Worm (Caenorhabditis elegans) whole organism, L2 larva: Measurements from ENCODE around the gene srt-4.
A peak's percentile ranks its signal among the peaks of the same experiment; 100 is the strongest.

Experiments
- C34F6.9 ChIP-seq: fragments of 150-350 bp; optimal IDR thresholded peaks from 2 replicates; lab custom pipeline; 2014; ENCODE audit warnings: missing biosample characterization, missing genetic modification characterization
- F13H6.1 ChIP-seq: sonication (generic microtip); optimal IDR thresholded peaks from 2 replicates; lab custom pipeline; 2016; ENCODE audit warnings: missing genetic modification characterization, missing compliant biosample characterization
- R02D3.7 ChIP-seq: fragments of 150-350 bp; optimal IDR thresholded peaks from 2 replicates; lab custom pipeline; 2014; ENCODE audit warnings: missing biosample characterization, missing genetic modification characterization
- Y55F3AM.14 ChIP-seq: fragments of 200-800 bp; sonication (Bioruptor generic); optimal IDR thresholded peaks from 2 replicates; lab custom pipeline; 2018; ENCODE audit warnings: mild to moderate bottlenecking, missing genetic modification characterization, missing compliant biosample characterization
- ZK546.5 ChIP-seq: sonication (generic microtip); optimal IDR thresholded peaks from 2 replicates; lab custom pipeline; 2017; ENCODE audit warnings: missing biosample characterization, missing genetic modification characterization
- alr-1 ChIP-seq: fragments of 150-350 bp; optimal IDR thresholded peaks from 2 replicates; lab custom pipeline; 2014; ENCODE audit warnings: missing biosample characterization, missing genetic modification characterization
- aly-2 ChIP-seq: fragments of 150-350 bp; optimal IDR thresholded peaks from 2 replicates; lab custom pipeline; 2014; ENCODE audit warnings: missing biosample characterization, missing genetic modification characterization
- blmp-1 ChIP-seq: sonication (generic microtip); optimal IDR thresholded peaks from 2 replicates; lab custom pipeline; 2017; ENCODE audit warnings: missing genetic modification characterization, mild to moderate bottlenecking, missing compliant biosample characterization, antibody characterized with exemption, moderate library complexity; ENCODE audit not compliant: insufficient read depth
- ceh-16 ChIP-seq: fragments of 150-350 bp; optimal IDR thresholded peaks from 2 replicates; lab custom pipeline; 2014; ENCODE audit warnings: missing biosample characterization, missing genetic modification characterization
- ceh-82 ChIP-seq: fragments of 150-350 bp; optimal IDR thresholded peaks from 2 replicates; lab custom pipeline; 2014; ENCODE audit warnings: missing biosample characterization, missing genetic modification characterization
- crh-2 ChIP-seq: sonication (generic microtip); optimal IDR thresholded peaks from 2 replicates; lab custom pipeline; 2017; ENCODE audit warnings: missing biosample characterization, missing genetic modification characterization
- dmd-4 ChIP-seq: sonication (generic microtip); optimal IDR thresholded peaks from 2 replicates; lab custom pipeline; 2017; ENCODE audit warnings: missing biosample characterization, missing genetic modification characterization
- egl-27 ChIP-seq: sonication (generic microtip); optimal IDR thresholded peaks from 3 replicates; lab custom pipeline; 2017; ENCODE audit warnings: missing biosample characterization, missing genetic modification reagents, missing genetic modification characterization
- elt-1 ChIP-seq: fragments of 150-350 bp; optimal IDR thresholded peaks from 2 replicates; lab custom pipeline; 2014; ENCODE audit warnings: missing biosample characterization, missing genetic modification characterization
- fos-1 ChIP-seq: fragments of 150-350 bp; optimal IDR thresholded peaks from 2 replicates; lab custom pipeline; 2014; ENCODE audit warnings: missing biosample characterization, missing genetic modification characterization
- gmeb-1 ChIP-seq: fragments of 150-350 bp; optimal IDR thresholded peaks from 2 replicates; lab custom pipeline; 2014; ENCODE audit warnings: missing biosample characterization, missing genetic modification characterization
- lin-11 ChIP-seq: fragments of 150-350 bp; sonication (generic microtip); optimal IDR thresholded peaks from 2 replicates; lab custom pipeline; 2014; ENCODE audit warnings: missing biosample characterization, missing genetic modification characterization, inconsistent platforms, mixed read lengths
- lsy-2 ChIP-seq, 2 experiments: fragments of 150-350 bp in 1 of 2; sonication (generic microtip) in 1 of 2; optimal IDR thresholded peaks; 2 replicates each; lab custom pipeline; 2014 to 2017; ENCODE audit warnings: missing biosample characterization in 2 of 2, missing genetic modification characterization in 2 of 2
- mab-5 ChIP-seq: fragments of 150-350 bp; optimal IDR thresholded peaks from 2 replicates; lab custom pipeline; 2014; ENCODE audit warnings: missing biosample characterization, missing genetic modification characterization
- mdl-1 ChIP-seq, 2 experiments: fragments of 150-350 bp in 1 of 2; sonication (generic microtip) in 1 of 2; optimal IDR thresholded peaks; 2 replicates each; lab custom pipeline; 2017; ENCODE audit warnings: missing biosample characterization in 2 of 2, missing genetic modification characterization in 2 of 2
- nhr-11 ChIP-seq: fragments of 150-350 bp; optimal IDR thresholded peaks from 2 replicates; lab custom pipeline; 2014; ENCODE audit warnings: missing biosample characterization, missing genetic modification characterization
- nhr-12 ChIP-seq: fragments of 150-350 bp; optimal IDR thresholded peaks from 2 replicates; lab custom pipeline; 2014; ENCODE audit warnings: missing biosample characterization, missing genetic modification characterization
- nhr-129 ChIP-seq: fragments of 150-350 bp; optimal IDR thresholded peaks from 2 replicates; lab custom pipeline; 2014; ENCODE audit warnings: missing biosample characterization, missing genetic modification characterization
- nhr-21 ChIP-seq: fragments of 150-350 bp; optimal IDR thresholded peaks from 2 replicates; lab custom pipeline; 2014; ENCODE audit warnings: missing biosample characterization, missing genetic modification characterization
- nhr-23 ChIP-seq: fragments of 150-350 bp; optimal IDR thresholded peaks from 2 replicates; lab custom pipeline; 2014; ENCODE audit warnings: missing biosample characterization, missing genetic modification reagents, missing genetic modification characterization
- nhr-25 ChIP-seq: fragments of 150-350 bp; sonication (generic microtip); optimal IDR thresholded peaks from 3 replicates; lab custom pipeline; 2014; ENCODE audit warnings: missing biosample characterization, missing genetic modification characterization
- nhr-6 ChIP-seq: fragments of 150-350 bp; optimal IDR thresholded peaks from 2 replicates; lab custom pipeline; 2014; ENCODE audit warnings: missing biosample characterization, missing genetic modification characterization
- nhr-77 ChIP-seq: fragments of 150-350 bp; optimal IDR thresholded peaks from 2 replicates; lab custom pipeline; 2014; ENCODE audit warnings: missing biosample characterization, missing genetic modification characterization
- peb-1 ChIP-seq: fragments of 150-350 bp; optimal IDR thresholded peaks from 2 replicates; lab custom pipeline; 2014; ENCODE audit warnings: missing biosample characterization, missing genetic modification characterization
- sem-4 ChIP-seq: fragments of 150-350 bp; optimal IDR thresholded peaks from 2 replicates; lab custom pipeline; 2014; ENCODE audit warnings: missing biosample characterization, missing genetic modification reagents, missing genetic modification characterization
- skn-1 ChIP-seq: sonication (generic microtip); optimal IDR thresholded peaks from 2 replicates; lab custom pipeline; 2017; ENCODE audit warnings: missing biosample characterization, missing genetic modification characterization
- sma-3 ChIP-seq: sonication (generic microtip); optimal IDR thresholded peaks from 2 replicates; lab custom pipeline; 2016; ENCODE audit warnings: missing genetic modification reagents, missing genetic modification characterization, missing compliant biosample characterization
- snpc-4 ChIP-seq: fragments of 150-350 bp; optimal IDR thresholded peaks from 2 replicates; lab custom pipeline; 2014; ENCODE audit warnings: missing biosample characterization, missing genetic modification characterization
- unc-39 ChIP-seq: fragments of 150-350 bp; optimal IDR thresholded peaks from 2 replicates; lab custom pipeline; 2014; ENCODE audit warnings: missing biosample characterization, missing genetic modification characterization
- unc-55 ChIP-seq: fragments of 150-350 bp; sonication (generic microtip); optimal IDR thresholded peaks from 3 replicates; lab custom pipeline; 2014; ENCODE audit warnings: missing biosample characterization, missing genetic modification reagents, missing genetic modification characterization
- unc-62 ChIP-seq: fragments of 150-350 bp; optimal IDR thresholded peaks from 2 replicates; lab custom pipeline; 2014; ENCODE audit warnings: missing biosample characterization, missing genetic modification reagents, missing genetic modification characterization
- zag-1 ChIP-seq: fragments of 150-350 bp; optimal IDR thresholded peaks from 2 replicates; lab custom pipeline; 2014; ENCODE audit warnings: missing biosample characterization, missing genetic modification characterization
- ztf-1 ChIP-seq: fragments of 200-800 bp; sonication (Bioruptor generic); conservative IDR thresholded peaks from 2 replicates; pipeline ENCODE4 v1.3.6; 2022; ENCODE audit warnings: missing genetic modification characterization, missing compliant biosample characterization
- ztf-11 ChIP-seq: sonication (generic microtip); optimal IDR thresholded peaks from 2 replicates; lab custom pipeline; 2017; ENCODE audit warnings: missing biosample characterization, missing genetic modification characterization
- ztf-4 ChIP-seq: fragments of 150-350 bp; optimal IDR thresholded peaks from 2 replicates; lab custom pipeline; 2014; ENCODE audit warnings: missing biosample characterization, missing genetic modification characterization

The srt-4 gene

ce11 chrV:2601817-2602216 is 24.1 kb downstream of the srt-4 start:
- no peak for TF ChIP-seq aly-2 (tag; lab: Kevin White, UChicago)
- no peak for TF ChIP-seq F13H6.1 (tag; lab: Kevin White, UChicago)
- TF ChIP-seq blmp-1 (tag; lab: Kevin White, UChicago): no peak
- no peak for TF ChIP-seq nhr-129 (tag; lab: Kevin White, UChicago)
- no peak for TF ChIP-seq skn-1 (tag; lab: Kevin White, UChicago)
- TF ChIP-seq nhr-21 (tag; lab: Kevin White, UChicago): no peak

ce11 chrV:2603056-2603455 is 25.4 kb downstream of the srt-4 start, which contains the start of gene F53E10.6:
Gene F53E10.6 (minus strand): TSS chrV:2603063.
- TF ChIP-seq gmeb-1 (tag; lab: Kevin White, UChicago) (peak; percentile 89), nhr-23 (tag; lab: Kevin White, UChicago) (no peak), sem-4 (no peak), C34F6.9 (tag; lab: Kevin White, UChicago) (peak; percentile 38), crh-2 (tag; lab: Kevin White, UChicago) (no peak), lsy-2 (tag; optimal IDR thresholded peaks at IDR 0.05; lab: Kevin White, UChicago) (peak in 1 of 2 experiments; percentile 40), unc-55 (GFP tag; lab: Kevin White, UChicago) (peak; percentile 46), nhr-25 (tag; lab: Kevin White, UChicago) (no peak), blmp-1 (tag; lab: Kevin White, UChicago) (no peak)

- TF ChIP-seq lsy-2 (tag; optimal IDR thresholded peaks at IDR 0.05; lab: Kevin White, UChicago): no peak
- TF ChIP-seq unc-39 (tag; lab: Kevin White, UChicago): no peak
- TF ChIP-seq unc-62 (GFP tag; lab: Kevin White, UChicago): no peak
- no peak for TF ChIP-seq ztf-1 (GFP tag; lab: Robert Waterston, UW)
- no peak for TF ChIP-seq egl-27
- no peak for TF ChIP-seq sem-4
- no peak for TF ChIP-seq dmd-4 (tag; lab: Kevin White, UChicago)
- no peak for TF ChIP-seq R02D3.7 (tag; lab: Kevin White, UChicago)
- TF ChIP-seq fos-1 (tag; lab: Kevin White, UChicago): no peak
- no peak for TF ChIP-seq Y55F3AM.14 (GFP tag; lab: Kevin White, UChicago)
- no peak for TF ChIP-seq nhr-25 (tag; lab: Kevin White, UChicago)
- TF ChIP-seq snpc-4 (tag; lab: Kevin White, UChicago): no peak
- TF ChIP-seq ztf-4 (tag; lab: Kevin White, UChicago): no peak
- TF ChIP-seq F13H6.1 (tag; lab: Kevin White, UChicago): no peak
- TF ChIP-seq mdl-1 (tag; optimal IDR thresholded peaks at IDR 0.05; lab: Kevin White, UChicago): no peak
- no peak for TF ChIP-seq lin-11 (tag; lab: Kevin White, UChicago)
- TF ChIP-seq ceh-82 (tag; lab: Kevin White, UChicago): no peak
- no peak for TF ChIP-seq nhr-6
- TF ChIP-seq, all 48 proteins: peak for 0
Observed at ce11 chrV:2608352-2608751, 30.6 kb downstream of the srt-4 start, which contains the start of gene acr-17. Gene acr-17 (plus strand): TSS chrV:2608652.

- peak; percentile 60 for TF ChIP-seq sma-3
- TF ChIP-seq F13H6.1 (tag; lab: Kevin White, UChicago): peak; percentile 64
- TF ChIP-seq lin-11 (tag; lab: Kevin White, UChicago): no peak
- TF ChIP-seq Y55F3AM.14 (GFP tag; lab: Kevin White, UChicago): no peak
- TF ChIP-seq nhr-25 (tag; lab: Kevin White, UChicago): peak; percentile 70
- peak; percentile 49 for TF ChIP-seq nhr-129 (tag; lab: Kevin White, UChicago)
- no peak for TF ChIP-seq elt-1 (tag; lab: Kevin White, UChicago)
- no peak for TF ChIP-seq zag-1 (tag; lab: Kevin White, UChicago)
- TF ChIP-seq gmeb-1 (tag; lab: Kevin White, UChicago): peak; percentile 69
- TF ChIP-seq lsy-2 (tag; optimal IDR thresholded peaks at IDR 0.05; lab: Kevin White, UChicago): peak in 1 of 2 experiments; percentile 49
- no peak for TF ChIP-seq unc-62 (GFP tag; lab: Kevin White, UChicago)
- TF ChIP-seq ceh-82 (tag; lab: Kevin White, UChicago): no peak
- TF ChIP-seq skn-1 (tag; lab: Kevin White, UChicago): peak; percentile 43
- TF ChIP-seq ZK546.5 (tag; lab: Kevin White, UChicago): no peak
- TF ChIP-seq nhr-12 (tag; lab: Kevin White, UChicago): no peak
- TF ChIP-seq C34F6.9 (tag; lab: Kevin White, UChicago): no peak
- TF ChIP-seq fos-1 (tag; lab: Kevin White, UChicago): peak; percentile 49
- no peak for TF ChIP-seq peb-1 (tag; lab: Kevin White, UChicago)
- no peak for TF ChIP-seq ztf-11 (tag; lab: Kevin White, UChicago)
- TF ChIP-seq sem-4: no peak
- no peak for TF ChIP-seq snpc-4 (tag; lab: Kevin White, UChicago)
- no peak for TF ChIP-seq nhr-11 (tag; lab: Kevin White, UChicago)
- TF ChIP-seq alr-1 (tag; lab: Kevin White, UChicago): no peak
- TF ChIP-seq nhr-23 (tag; lab: Kevin White, UChicago): no peak
- TF ChIP-seq nhr-6: peak; percentile 13
- no peak for TF ChIP-seq nhr-77 (tag; lab: Kevin White, UChicago)
- TF ChIP-seq ceh-16 (tag; lab: Kevin White, UChicago): no peak
- TF ChIP-seq mab-5: no peak
- no peak for TF ChIP-seq blmp-1 (tag; lab: Kevin White, UChicago)
- TF ChIP-seq crh-2 (tag; lab: Kevin White, UChicago): peak; percentile 57
- TF ChIP-seq, all 48 proteins: peak for 10
Observed at ce11 chrV:2614986-2615687, 37.4 kb downstream of the srt-4 start, which contains the start of gene F53E10.1. Gene F53E10.1 (plus strand): TSS chrV:2615310.
